Worm (Caenorhabditis elegans): ENCODE results near the gene nas-15.

DNA sequence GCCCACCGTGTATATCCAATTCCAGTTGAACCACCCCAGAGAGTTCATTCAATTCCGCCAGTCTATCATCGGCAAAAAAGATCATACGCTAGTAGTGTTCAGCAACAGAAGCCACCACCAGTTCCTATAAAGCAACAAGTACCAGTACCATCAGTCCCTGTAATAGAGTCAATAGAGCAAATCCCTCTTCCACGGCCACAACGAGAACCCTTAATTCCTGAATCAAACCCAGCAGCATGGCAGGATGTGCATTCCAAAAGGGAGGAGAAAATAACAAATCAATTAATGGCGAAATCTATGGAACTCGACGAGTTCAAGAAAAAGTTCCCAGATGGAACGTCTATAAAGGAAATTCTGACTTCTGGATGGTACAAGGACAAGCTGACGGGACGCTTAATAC is 12.3 kb downstream of the nas-15 start:
- TF ChIP-seq mdl-1 (tag; optimal IDR thresholded peaks at IDR 0.05) (no peak), lin-11 (tag; optimal IDR thresholded peaks at IDR 0.05) (no peak), nhr-12 (tag; optimal IDR thresholded peaks at IDR 0.05) (no peak), nhr-77 (tag; optimal IDR thresholded peaks at IDR 0.05) (no peak), ztf-4 (tag; optimal IDR thresholded peaks at IDR 0.05) (no peak), nhr-11 (tag; optimal IDR thresholded peaks at IDR 0.05) (no peak), unc-62 (GFP tag; optimal IDR thresholded peaks at IDR 0.05) (no peak)
